Fruit fly (Drosophila melanogaster): Measurements from ENCODE around the gene Orct.

The Orct gene

DNA sequence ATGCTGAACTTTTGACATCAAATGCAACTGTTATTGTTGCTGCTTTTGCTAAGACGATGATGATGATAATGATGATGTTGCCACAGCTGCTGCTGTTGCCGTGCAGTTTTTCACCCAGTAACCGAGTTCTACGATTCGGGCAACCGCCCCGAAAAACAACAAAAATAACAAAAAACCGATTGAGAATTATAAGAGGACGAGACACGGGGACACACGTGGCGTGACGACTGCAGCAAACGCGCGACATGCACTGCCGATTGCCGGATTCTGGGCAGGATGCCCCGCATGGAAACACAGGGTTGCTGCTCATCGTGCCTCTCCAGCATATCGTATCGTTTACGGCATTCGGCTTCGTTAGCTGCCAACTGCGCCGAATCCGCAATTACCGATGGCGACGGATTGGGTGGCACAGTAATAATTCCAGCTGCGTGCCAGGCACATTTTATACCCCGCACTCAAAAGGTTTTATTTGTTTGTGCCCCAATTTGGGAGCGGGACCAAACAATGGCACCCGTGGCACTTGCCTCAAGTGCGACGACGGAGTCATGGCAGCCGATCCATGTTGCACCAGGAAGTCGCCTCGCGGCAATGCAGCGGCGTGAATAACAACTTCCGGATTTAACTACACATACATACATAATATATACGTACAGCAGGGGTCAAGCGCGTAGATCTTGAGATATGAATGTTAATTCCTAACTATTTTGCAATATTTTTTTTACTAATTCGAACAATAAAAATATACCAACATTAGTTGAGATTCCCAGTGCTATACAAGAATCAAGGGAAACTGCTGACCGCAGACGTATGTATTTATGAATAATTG lies 12.3 kb upstream of the Orct start (continued):
- TF ChIP-seq Doc3 (GFP tag; IDR thresholded peaks at IDR 0.05; ENCODE audit: partially characterized antibody), result no peak
- TF ChIP-seq CG12155 (GFP tag; optimal IDR thresholded peaks at IDR 0.05), result no peak
- no peak for TF ChIP-seq twi (tag; optimal IDR thresholded peaks at IDR 0.05)
- TF ChIP-seq Sry-β (GFP tag; optimal IDR thresholded peaks at IDR 0.05), result no peak
- TF ChIP-seq CG17612 (GFP tag; IDR thresholded peaks at IDR 0.05), result no peak
- no peak for TF ChIP-seq otp (GFP tag; IDR thresholded peaks at IDR 0.05)
- TF ChIP-seq CG7372 (GFP tag; IDR thresholded peaks at IDR 0.05), result no peak
- TF ChIP-seq CG7271 (tag; optimal IDR thresholded peaks at IDR 0.05), result no peak
- TF ChIP-seq CG16863 (GFP tag; optimal IDR thresholded peaks at IDR 0.05), result no peak
- no peak for TF ChIP-seq amos (GFP tag; IDR thresholded peaks at IDR 0.05; ENCODE audit: partially characterized antibody)
- no peak for TF ChIP-seq HHEX (GFP tag; optimal IDR thresholded peaks at IDR 0.05)
- no peak for TF ChIP-seq CG8290 (GFP tag; optimal IDR thresholded peaks at IDR 0.05)
- TF ChIP-seq CG8290 (tag; optimal IDR thresholded peaks at IDR 0.05), result peak in 1 of 2 experiments; percentile 23
- TF ChIP-seq CG17385 (GFP tag; optimal IDR thresholded peaks at IDR 0.05), result no peak
- no peak for TF ChIP-seq CG11247 (GFP tag; IDR thresholded peaks at IDR 0.05)
- no peak for TF ChIP-seq Dek (tag; optimal IDR thresholded peaks at IDR 0.05)
- TF ChIP-seq sima (GFP tag; optimal IDR thresholded peaks at IDR 0.05), result no peak
- no peak for TF ChIP-seq Usf (GFP tag; optimal IDR thresholded peaks at IDR 0.05)
- TF ChIP-seq btn (GFP tag; optimal IDR thresholded peaks at IDR 0.05), result no peak
- TF ChIP-seq CG4282 (GFP tag; optimal IDR thresholded peaks at IDR 0.05), result no peak
- no peak for TF ChIP-seq D (optimal IDR thresholded peaks at IDR 0.05)
- no peak for TF ChIP-seq D (GFP tag; optimal IDR thresholded peaks at IDR 0.05)
- TF ChIP-seq schlank (tag; optimal IDR thresholded peaks at IDR 0.05), result no peak
- TF ChIP-seq Lhr (GFP tag; optimal IDR thresholded peaks at IDR 0.05), result no peak
- peak; percentile 1 for TF ChIP-seq pzg (GFP tag; optimal IDR thresholded peaks at IDR 0.05)
- no peak for TF ChIP-seq CG3163 (GFP tag; optimal IDR thresholded peaks at IDR 0.05)
- TF ChIP-seq nau (GFP tag; optimal IDR thresholded peaks at IDR 0.05), result no peak
- no peak for TF ChIP-seq CG31388 (GFP tag; optimal IDR thresholded peaks at IDR 0.05)
- no peak for TF ChIP-seq Dfd (GFP tag; optimal IDR thresholded peaks at IDR 0.05)
- TF ChIP-seq slou (GFP tag; optimal IDR thresholded peaks at IDR 0.05), result no peak
- no peak for TF ChIP-seq Lpt (GFP tag; optimal IDR thresholded peaks at IDR 0.05)
- TF ChIP-seq mam (GFP tag; optimal IDR thresholded peaks at IDR 0.05), result no peak
- TF ChIP-seq CG6175 (GFP tag; IDR thresholded peaks at IDR 0.05), result no peak
- TF ChIP-seq ttk (GFP tag; IDR thresholded peaks at IDR 0.05), result no peak
- no peak for TF ChIP-seq scrt (GFP tag; optimal IDR thresholded peaks at IDR 0.05)
- TF ChIP-seq wor (GFP tag; IDR thresholded peaks at IDR 0.05), result no peak
- TF ChIP-seq CG11696 (GFP tag; IDR thresholded peaks at IDR 0.05), result 0 out of 2 replicates have a peak, but pooled peaks have one; percentile 65
- no peak for TF ChIP-seq CG10959 (GFP tag; IDR thresholded peaks at IDR 0.05)
- TF ChIP-seq Hsf (GFP tag; optimal IDR thresholded peaks at IDR 0.05), result no peak
- no peak for TF ChIP-seq CG1792 (GFP tag; optimal IDR thresholded peaks at IDR 0.05)
- TF ChIP-seq Sox102F (GFP tag; optimal IDR thresholded peaks at IDR 0.05), result peak; percentile 33
- peak; percentile 22; the same call in 1 of the 2 replicates for TF ChIP-seq Xrp1 (GFP tag; IDR thresholded peaks at IDR 0.05)
- TF ChIP-seq CG6683 (GFP tag; optimal IDR thresholded peaks at IDR 0.05), result no peak
- TF ChIP-seq Dp (GFP tag; optimal IDR thresholded peaks at IDR 0.05), result no peak
- no peak for TF ChIP-seq BtbVII (GFP tag; optimal IDR thresholded peaks at IDR 0.05)
- no peak for TF ChIP-seq croc (GFP tag; conservative IDR thresholded peaks at IDR 0.05)
- TF ChIP-seq pum (GFP tag; optimal IDR thresholded peaks at IDR 0.05), result no peak
- TF ChIP-seq wek (GFP tag; optimal IDR thresholded peaks at IDR 0.05), result no peak
- no peak for TF ChIP-seq CG14441 (GFP tag; IDR thresholded peaks at IDR 0.05)
- no peak for TF ChIP-seq Hr3 (GFP tag; optimal IDR thresholded peaks at IDR 0.05)
- TF ChIP-seq CG11560 (tag; IDR thresholded peaks at IDR 0.05), result no peak
